Worm (Caenorhabditis elegans): Measurements from ENCODE around the gene C46G7.1.

DNA sequence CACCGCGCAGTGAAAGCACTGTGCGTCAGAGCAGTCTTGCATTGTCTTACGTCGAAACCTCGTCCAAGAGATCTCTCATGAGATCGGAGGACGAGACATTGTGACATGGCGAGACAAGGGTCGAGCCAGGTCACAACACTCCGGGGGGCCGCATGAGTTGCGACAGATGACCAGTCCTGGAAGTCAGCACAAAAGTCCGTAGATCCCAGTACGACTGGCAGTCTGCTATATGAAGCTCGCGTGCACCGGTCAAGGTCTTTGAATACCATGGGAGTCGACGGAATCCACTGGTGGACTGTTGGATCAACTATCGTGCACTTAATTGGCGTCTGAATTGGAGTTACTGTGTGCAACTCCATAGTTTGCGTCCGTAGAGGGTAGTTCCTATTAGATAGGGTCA lies 12.1 kb upstream of the C46G7.1 start:
- no peak for TF ChIP-seq W03F9.2 (tag; optimal IDR thresholded peaks at IDR 0.05)
- TF ChIP-seq dao-5 (tag; optimal IDR thresholded peaks at IDR 0.05), result no peak

Measured in whole organism, L4/young adult.